Fruit fly (Drosophila melanogaster) S2 (cell line): ENCODE results near the gene lqfR.

Source experiments
- CG8478 ChIP-seq: fragments of >200 bp; optimal IDR thresholded peaks from 2 replicates; lab custom pipeline; 2018
- CTCF ChIP-seq, 2 experiments: fragments of >200 bp; optimal IDR thresholded peaks; 2 replicates each; lab custom pipeline; 2018

DNA sequence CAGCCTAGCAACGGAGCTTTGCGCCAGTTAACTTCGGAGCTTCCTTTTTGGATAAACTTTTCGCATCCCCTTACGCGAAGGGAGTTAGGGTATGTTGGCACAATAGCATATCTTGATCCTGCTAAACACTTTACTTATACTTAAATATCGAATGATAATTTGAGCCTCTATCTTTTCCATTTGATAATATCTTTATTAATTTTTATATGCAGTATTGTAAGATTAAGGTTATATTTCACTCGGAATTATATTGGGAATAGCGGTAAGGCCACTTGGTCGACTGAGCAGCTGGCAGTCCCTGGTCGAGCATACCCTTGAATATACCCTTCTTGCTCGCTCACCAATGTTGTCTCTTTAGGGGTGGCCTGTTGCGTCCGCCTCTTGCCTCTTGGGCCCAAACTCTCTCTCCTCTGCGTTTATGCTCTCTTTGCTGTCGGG, 42.3 kb upstream of the lqfR start:
- TF ChIP-seq CG8478 (lab: Kevin White, UChicago) (no peak), CTCF (optimal IDR thresholded peaks at IDR 0.05; lab: Kevin White, UChicago) (no peak)
